Fruit fly (Drosophila melanogaster): ENCODE data around the gene thoc7.

thoc7 gene

DNA sequence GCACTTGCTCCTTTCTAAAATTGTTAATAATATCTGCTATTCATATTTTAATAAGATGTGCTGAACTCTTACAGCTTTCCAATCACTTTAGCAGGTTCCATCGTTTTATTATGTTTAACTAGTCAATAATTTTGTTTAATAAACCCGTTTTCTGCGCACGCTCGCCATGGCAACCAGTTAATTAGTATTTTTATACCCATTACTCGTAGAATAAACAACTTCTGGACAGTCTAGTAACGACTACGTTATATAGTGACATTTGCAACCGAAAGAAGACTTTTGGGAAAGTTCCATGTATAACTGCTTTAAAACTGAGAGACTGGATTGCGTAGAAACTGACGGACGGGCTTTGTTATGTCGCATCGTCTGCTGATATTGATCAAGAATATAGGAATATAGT lies 20.8 kb upstream of the thoc7 start, which contains the start of gene CG34453:
CG34453 (minus strand) TSS at position 101 of the 400 bp plus-strand sequence.
- no peak for TF ChIP-seq GATAd (GFP tag; optimal IDR thresholded peaks at IDR 0.05)
- no peak for TF ChIP-seq psq (GFP tag; optimal IDR thresholded peaks at IDR 0.05)

DNA sequence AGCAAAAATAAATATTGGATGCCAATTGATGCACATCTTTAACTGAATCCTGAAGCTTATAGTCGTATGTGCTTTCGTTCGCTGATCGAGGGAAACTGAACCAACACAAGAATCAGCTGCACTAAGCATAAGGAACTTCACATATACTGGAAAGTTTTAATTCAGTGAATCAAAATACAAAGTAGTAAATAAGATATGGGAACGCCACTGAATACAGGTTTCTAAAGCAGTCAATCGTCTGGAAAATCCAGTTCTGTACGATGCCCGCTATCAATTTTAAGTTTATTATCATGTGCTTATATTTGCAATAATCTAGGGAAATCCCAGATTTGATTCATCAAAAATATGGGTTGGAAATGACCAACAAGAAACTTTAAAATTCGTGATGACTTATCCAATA lies 19.8 kb upstream of the thoc7 start, which contains the start of gene CG34454:
CG34454 (minus strand) TSS at position 84 of the 400 bp plus-strand sequence.
- TF ChIP-seq pan (optimal IDR thresholded peaks at IDR 0.05) (no peak), foxo (GFP tag; optimal IDR thresholded peaks at IDR 0.05) (no peak), Hnf4 (GFP tag; optimal IDR thresholded peaks at IDR 0.05) (no peak), dl (GFP tag; optimal IDR thresholded peaks at IDR 0.05; ENCODE audit: insufficient read depth in 1 of 2, partially characterized antibody in 2 of 2) (no peak), h (GFP tag; optimal IDR thresholded peaks at IDR 0.05) (no peak), Sp1 (GFP tag; optimal IDR thresholded peaks at IDR 0.05) (no peak), Hr83 (GFP tag; optimal IDR thresholded peaks at IDR 0.05; ENCODE audit: poor library complexity, severe bottlenecking) (no peak), Mio (GFP tag; optimal IDR thresholded peaks at IDR 0.05) (no peak), Hr78 (GFP tag; optimal IDR thresholded peaks at IDR 0.05) (no peak), CG32264 (GFP tag; optimal IDR thresholded peaks at IDR 0.05) (no peak), Vsx2 (GFP tag; optimal IDR thresholded peaks at IDR 0.05; ENCODE audit: partially characterized antibody) (no peak)

dm6 chr3L:231504-231903 lies 19.0 kb upstream of the thoc7 start, which contains the start of gene CG42846:
TSS of gene CG42846 (minus strand) at chr3L:231604.
- TF ChIP-seq dl (GFP tag; optimal IDR thresholded peaks at IDR 0.05; ENCODE audit: insufficient read depth in 1 of 2, partially characterized antibody in 2 of 2) (no peak), fru (GFP tag; optimal IDR thresholded peaks at IDR 0.05) (no peak), Hr83 (GFP tag; optimal IDR thresholded peaks at IDR 0.05; ENCODE audit: poor library complexity, severe bottlenecking) (no peak), GATAd (GFP tag; optimal IDR thresholded peaks at IDR 0.05) (no peak), Jra (GFP tag; optimal IDR thresholded peaks at IDR 0.05) (no peak), woc (GFP tag; optimal IDR thresholded peaks at IDR 0.05) (no peak), Mio (GFP tag; optimal IDR thresholded peaks at IDR 0.05) (no peak), Rel (GFP tag; optimal IDR thresholded peaks at IDR 0.05) (no peak), Rel (tag; optimal IDR thresholded peaks at IDR 0.05) (peak; percentile 67), Abd-B (GFP tag; optimal IDR thresholded peaks at IDR 0.05) (no peak), foxo (GFP tag; optimal IDR thresholded peaks at IDR 0.05) (no peak), sage (GFP tag; optimal IDR thresholded peaks at IDR 0.05) (peak; percentile 0), h (GFP tag; optimal IDR thresholded peaks at IDR 0.05) (no peak), psq (GFP tag; optimal IDR thresholded peaks at IDR 0.05) (no peak), CG32264 (GFP tag; optimal IDR thresholded peaks at IDR 0.05) (no peak), Hr78 (GFP tag; optimal IDR thresholded peaks at IDR 0.05) (no peak), CrebA (GFP tag; optimal IDR thresholded peaks at IDR 0.05; ENCODE audit: borderline replicate concordance) (no peak), Dfd (GFP tag; optimal IDR thresholded peaks at IDR 0.05) (no peak)

DNA sequence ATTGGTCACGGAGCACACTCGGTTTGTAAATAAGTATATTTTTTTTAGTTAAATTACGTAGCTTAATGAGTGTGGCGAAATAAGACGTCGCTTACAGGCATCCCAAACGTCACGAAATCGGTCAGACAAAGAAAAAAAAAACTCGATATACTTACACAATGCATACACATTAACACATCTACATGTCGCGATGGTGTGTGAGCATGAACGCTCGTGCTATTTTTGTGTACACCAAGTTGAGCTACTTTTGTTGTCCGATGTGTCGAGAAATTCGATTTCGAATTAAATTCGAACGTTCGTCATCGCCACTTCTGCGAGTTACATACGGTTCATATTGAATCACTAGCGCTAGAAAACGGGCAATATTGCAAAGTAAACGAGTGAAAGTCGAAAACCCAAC lies 12.6 kb upstream of the thoc7 start:
- TF ChIP-seq CG32264 (GFP tag; optimal IDR thresholded peaks at IDR 0.05), result peak; percentile 18
- TF ChIP-seq Myc (optimal IDR thresholded peaks at IDR 0.05), result no peak
- TF ChIP-seq pan (optimal IDR thresholded peaks at IDR 0.05), result no peak
- TF ChIP-seq psq (GFP tag; optimal IDR thresholded peaks at IDR 0.05), result no peak
- no peak for TF ChIP-seq Abd-B (GFP tag; optimal IDR thresholded peaks at IDR 0.05)
- TF ChIP-seq usp (GFP tag; optimal IDR thresholded peaks at IDR 0.05), result no peak
- peak; percentile 39 for TF ChIP-seq sage (GFP tag; optimal IDR thresholded peaks at IDR 0.05)
- no peak for TF ChIP-seq ey (GFP tag; optimal IDR thresholded peaks at IDR 0.05)
- TF ChIP-seq Hr83 (GFP tag; optimal IDR thresholded peaks at IDR 0.05; ENCODE audit: poor library complexity, severe bottlenecking), result peak; percentile 7
- no peak for TF ChIP-seq dsf (GFP tag; optimal IDR thresholded peaks at IDR 0.05; ENCODE audit: borderline replicate concordance)
- TF ChIP-seq woc (GFP tag; optimal IDR thresholded peaks at IDR 0.05), result peak; percentile 14
- TF ChIP-seq HLH106 (tag; optimal IDR thresholded peaks at IDR 0.05), result no peak
- TF ChIP-seq foxo (GFP tag; optimal IDR thresholded peaks at IDR 0.05), result no peak
- TF ChIP-seq tai (GFP tag; optimal IDR thresholded peaks at IDR 0.05), result no peak
- peak; percentile 30 for TF ChIP-seq brk (GFP tag; optimal IDR thresholded peaks at IDR 0.05)
- no peak for TF ChIP-seq Rel (GFP tag; optimal IDR thresholded peaks at IDR 0.05)
- TF ChIP-seq Rel (tag; optimal IDR thresholded peaks at IDR 0.05), result no peak
- TF ChIP-seq Mio (GFP tag; optimal IDR thresholded peaks at IDR 0.05), result no peak
- TF ChIP-seq h (GFP tag; optimal IDR thresholded peaks at IDR 0.05), result no peak
- no peak for TF ChIP-seq Jra (GFP tag; optimal IDR thresholded peaks at IDR 0.05)
- no peak for TF ChIP-seq CrebA (GFP tag; optimal IDR thresholded peaks at IDR 0.05; ENCODE audit: borderline replicate concordance)

Measured in whole organism, wandering third instar larva.